Fruit fly (Drosophila melanogaster) whole organism, embryonic: ENCODE results near the gene Cep290.

ENCODE experiments used
- Antp ChIP-seq: fragments of 200-800 bp; sonication (Bioruptor generic); optimal IDR thresholded peaks from 3 replicates; lab custom pipeline; 2016; ENCODE audit warnings: missing biosample characterization, missing genetic modification characterization
- CG12219 ChIP-seq: fragments of 200-800 bp; sonication (Bioruptor generic); optimal IDR thresholded peaks from 3 replicates; lab custom pipeline; 2018; ENCODE audit warnings: missing biosample characterization, mild to moderate bottlenecking, missing genetic modification characterization
- CG12659 ChIP-seq: fragments of 200-800 bp; sonication (Bioruptor generic); optimal IDR thresholded peaks from 3 replicates; lab custom pipeline; 2017; ENCODE audit warnings: mild to moderate bottlenecking, missing biosample characterization, missing genetic modification reagents, missing genetic modification characterization
- CG12942 ChIP-seq: fragments of 200-800 bp; sonication (Bioruptor generic); optimal IDR thresholded peaks from 3 replicates; lab custom pipeline; 2016; ENCODE audit warnings: missing biosample characterization, missing genetic modification characterization
- CG14441 ChIP-seq: fragments of 200-800 bp; sonication (Bioruptor generic); IDR thresholded peaks from 2 replicates; pipeline ENCODE4 v1.3.6; 2022; ENCODE audit warnings: missing biosample characterization, missing genetic modification characterization
- CG14667 ChIP-seq: fragments of 200-800 bp; sonication (Bioruptor generic); IDR thresholded peaks from 2 replicates; pipeline ENCODE4 v1.3.6; 2022; ENCODE audit warnings: missing biosample characterization, missing genetic modification characterization
- CG14965 ChIP-seq: fragments of 200-800 bp; sonication (Bioruptor generic); optimal IDR thresholded peaks from 2 replicates; lab custom pipeline; 2016; ENCODE audit warnings: missing biosample characterization, missing genetic modification characterization, borderline replicate concordance
- CG15601 ChIP-seq: fragments of 200-800 bp; sonication (Bioruptor generic); optimal IDR thresholded peaks from 3 replicates; lab custom pipeline; 2019; ENCODE audit warnings: missing biosample characterization, mild to moderate bottlenecking, missing genetic modification characterization, moderate library complexity
- CG1603 ChIP-seq: fragments of 200-800 bp; sonication (Bioruptor generic); optimal IDR thresholded peaks from 2 replicates; lab custom pipeline; 2019; ENCODE audit warnings: missing biosample characterization, mild to moderate bottlenecking, missing genetic modification characterization, moderate library complexity
- CG17328 ChIP-seq: fragments of 200-800 bp; sonication (Bioruptor generic); IDR thresholded peaks from 2 replicates; pipeline ENCODE4 v1.3.6; 2022; ENCODE audit warnings: missing biosample characterization, missing genetic modification characterization
- CG18476 ChIP-seq: fragments of 200-800 bp; sonication (Bioruptor generic); optimal IDR thresholded peaks from 2 replicates; lab custom pipeline; 2016; ENCODE audit warnings: missing biosample characterization, mild to moderate bottlenecking, missing genetic modification characterization
- CG2120 ChIP-seq: fragments of 200-800 bp; sonication (Bioruptor generic); optimal IDR thresholded peaks from 3 replicates; lab custom pipeline; 2016; ENCODE audit warnings: missing biosample characterization, missing genetic modification characterization
- CG30020 ChIP-seq: fragments of 200-800 bp; optimal IDR thresholded peaks from 2 replicates; lab custom pipeline; 2019; ENCODE audit warnings: missing biosample characterization, mild to moderate bottlenecking, missing genetic modification characterization, moderate library complexity
- CG3847 ChIP-seq: fragments of 200-800 bp; sonication (Bioruptor generic); IDR thresholded peaks from 2 replicates; pipeline ENCODE4 v1.3.6; 2022; ENCODE audit warnings: missing biosample characterization, missing genetic modification characterization
- CG4424 ChIP-seq: fragments of 200-800 bp; sonication (Bioruptor generic); optimal IDR thresholded peaks from 3 replicates; lab custom pipeline; 2016; ENCODE audit warnings: missing biosample characterization, missing genetic modification characterization
- CG5953 ChIP-seq: fragments of 200-800 bp; sonication (Bioruptor generic); IDR thresholded peaks from 2 replicates; pipeline ENCODE4 v1.3.6; 2022; ENCODE audit warnings: missing biosample characterization, missing genetic modification characterization
- CG6175 ChIP-seq: fragments of 200-800 bp; sonication (Bioruptor generic); IDR thresholded peaks from 3 replicates; pipeline ENCODE4 v1.3.6; 2022; ENCODE audit warnings: missing biosample characterization, missing genetic modification characterization
- CG6272 ChIP-seq: fragments of 200-800 bp; sonication (Bioruptor generic); IDR thresholded peaks from 2 replicates; pipeline ENCODE4 v1.3.6; 2022; ENCODE audit warnings: missing biosample characterization, missing genetic modification characterization
- CG8290 ChIP-seq, 3 experiments: fragments of 200-800 bp; sonication (Bioruptor generic); optimal IDR thresholded peaks; 2 replicates each; lab custom pipeline; 2016 to 2019; ENCODE audit warnings: missing biosample characterization in 3 of 3, missing genetic modification characterization in 3 of 3, mild to moderate bottlenecking in 2 of 3, moderate library complexity in 1 of 3
- CG8765 ChIP-seq: fragments of 200-800 bp; sonication (Bioruptor generic); IDR thresholded peaks from 2 replicates; pipeline ENCODE4 v1.3.6; 2022; ENCODE audit warnings: missing biosample characterization, missing genetic modification characterization
- Dek ChIP-seq: fragments of 200-800 bp; sonication (Bioruptor generic); optimal IDR thresholded peaks from 3 replicates; lab custom pipeline; 2019; ENCODE audit warnings: missing biosample characterization, mild to moderate bottlenecking, missing genetic modification characterization, moderate library complexity
- Dref ChIP-seq: fragments of 200-800 bp; sonication (Bioruptor generic); IDR thresholded peaks from 2 replicates; pipeline ENCODE4 v1.3.6; 2022; ENCODE audit warnings: missing biosample characterization, missing genetic modification characterization
- ERR ChIP-seq: fragments of 200-800 bp; sonication (Bioruptor generic); optimal IDR thresholded peaks from 2 replicates; lab custom pipeline; 2016; ENCODE audit warnings: missing biosample characterization, missing genetic modification characterization
- Fer1 ChIP-seq: fragments of 200-800 bp; sonication (Bioruptor generic); optimal IDR thresholded peaks from 2 replicates; lab custom pipeline; 2017; ENCODE audit warnings: missing biosample characterization, mild to moderate bottlenecking, missing genetic modification characterization
- HLH3B ChIP-seq: fragments of 200-800 bp; sonication (Bioruptor generic); IDR thresholded peaks from 2 replicates; pipeline ENCODE4 v1.3.6; 2022; ENCODE audit warnings: missing biosample characterization, missing genetic modification characterization
- Hr78 ChIP-seq, 2 experiments: fragments of 200-800 bp in 1 of 2; fragments of >200 bp in 1 of 2; sonication (Bioruptor generic) in 1 of 2; optimal IDR thresholded peaks; 2 replicates each; lab custom pipeline; 2017 to 2019; ENCODE audit warnings: missing biosample characterization in 2 of 2, missing genetic modification characterization in 2 of 2, mild to moderate bottlenecking in 1 of 2, moderate library complexity in 1 of 2
- Meics ChIP-seq: fragments of 200-800 bp; sonication (Bioruptor generic); optimal IDR thresholded peaks from 2 replicates; lab custom pipeline; 2017; ENCODE audit warnings: missing biosample characterization, mild to moderate bottlenecking, missing genetic modification characterization
- Nf-YC ChIP-seq: fragments of 200-800 bp; optimal IDR thresholded peaks from 3 replicates; lab custom pipeline; 2019; ENCODE audit warnings: missing biosample characterization, mild to moderate bottlenecking, missing genetic modification characterization, moderate library complexity
- PHDP ChIP-seq: fragments of 200-800 bp; sonication (Bioruptor generic); optimal IDR thresholded peaks from 3 replicates; lab custom pipeline; 2018; ENCODE audit warnings: missing biosample characterization, mild to moderate bottlenecking, missing genetic modification characterization, moderate library complexity
- Pdp1 ChIP-seq, 2 experiments: fragments of 200-800 bp; sonication (Bioruptor generic); optimal IDR thresholded peaks; 3 replicates each; lab custom pipeline; 2016; ENCODE audit warnings: missing biosample characterization in 2 of 2, missing genetic modification characterization in 2 of 2, mild to moderate bottlenecking in 1 of 2, moderate library complexity in 1 of 2
- ac ChIP-seq: fragments of 200-800 bp; sonication (Bioruptor generic); optimal IDR thresholded peaks from 3 replicates; lab custom pipeline; 2017; ENCODE audit warnings: missing biosample characterization, mild to moderate bottlenecking, missing genetic modification characterization
- bab2 ChIP-seq: fragments of 200-800 bp; sonication (Bioruptor generic); optimal IDR thresholded peaks from 2 replicates; lab custom pipeline; 2016; ENCODE audit warnings: missing biosample characterization, missing genetic modification characterization
- cad ChIP-seq: fragments of >200 bp; optimal IDR thresholded peaks from 2 replicates; lab custom pipeline; 2017; ENCODE audit warnings: missing biosample characterization, missing genetic modification characterization
- caup ChIP-seq: fragments of 200-800 bp; sonication (Bioruptor generic); optimal IDR thresholded peaks from 3 replicates; lab custom pipeline; 2017; ENCODE audit warnings: missing biosample characterization, mild to moderate bottlenecking, missing genetic modification characterization, moderate library complexity; ENCODE audit not compliant: severe bottlenecking
- dysf ChIP-seq: fragments of 200-800 bp; sonication (Bioruptor generic); IDR thresholded peaks from 3 replicates; pipeline ENCODE4 v1.3.6; 2022; ENCODE audit warnings: missing biosample characterization, missing genetic modification characterization
- ewg ChIP-seq: fragments of 200-800 bp; sonication (Bioruptor generic); optimal IDR thresholded peaks from 3 replicates; lab custom pipeline; 2017; ENCODE audit warnings: mild to moderate bottlenecking, missing biosample characterization, missing genetic modification reagents, missing genetic modification characterization
- eyg ChIP-seq: fragments of 200-800 bp; sonication (Bioruptor generic); optimal IDR thresholded peaks from 3 replicates; lab custom pipeline; 2016; ENCODE audit warnings: missing biosample characterization, missing genetic modification characterization
- fd102C ChIP-seq: fragments of 200-800 bp; sonication (Bioruptor generic); optimal IDR thresholded peaks from 2 replicates; lab custom pipeline; 2018; ENCODE audit warnings: missing biosample characterization, mild to moderate bottlenecking, missing genetic modification characterization, moderate library complexity
- lilli ChIP-seq: fragments of 200-800 bp; sonication (Bioruptor generic); optimal IDR thresholded peaks from 3 replicates; lab custom pipeline; 2016; ENCODE audit warnings: missing biosample characterization, missing genetic modification characterization
- lola ChIP-seq, 3 experiments: fragments of >200 bp in 2 of 3; fragments of 200-800 bp in 1 of 3; sonication (Bioruptor generic) in 1 of 3; optimal IDR thresholded peaks; 2 replicates each; lab custom pipeline; 2017 to 2019; ENCODE audit warnings: missing biosample characterization in 3 of 3, missing genetic modification characterization in 3 of 3, mild to moderate bottlenecking in 1 of 3, moderate library complexity in 1 of 3
- mam ChIP-seq: fragments of 200-800 bp; sonication (Bioruptor generic); optimal IDR thresholded peaks from 3 replicates; lab custom pipeline; 2016; ENCODE audit warnings: missing biosample characterization, missing genetic modification characterization
- pfk ChIP-seq: fragments of 200-800 bp; sonication (Bioruptor generic); optimal IDR thresholded peaks from 2 replicates; lab custom pipeline; 2018; ENCODE audit warnings: missing biosample characterization, mild to moderate bottlenecking, missing genetic modification characterization, moderate library complexity
- scrt ChIP-seq: fragments of 200-800 bp; sonication (Bioruptor generic); optimal IDR thresholded peaks from 2 replicates; lab custom pipeline; 2018; ENCODE audit warnings: missing biosample characterization, mild to moderate bottlenecking, missing genetic modification characterization, moderate library complexity
- sens ChIP-seq: fragments of 200-800 bp; sonication (Bioruptor generic); peaks from one replicate; lab custom pipeline; 2016; ENCODE audit warnings: missing biosample characterization, missing genetic modification characterization
- sqz ChIP-seq: fragments of 200-800 bp; sonication (Bioruptor generic); optimal IDR thresholded peaks from 3 replicates; lab custom pipeline; 2018; ENCODE audit warnings: missing biosample characterization, mild to moderate bottlenecking, missing genetic modification characterization
- vvl ChIP-seq: fragments of 200-800 bp; sonication (Bioruptor generic); IDR thresholded peaks from 2 replicates; pipeline ENCODE4 v1.3.6; 2022; ENCODE audit warnings: missing biosample characterization, missing genetic modification characterization
- zfh2 ChIP-seq: fragments of 200-800 bp; sonication (Bioruptor generic); optimal IDR thresholded peaks from 2 replicates; lab custom pipeline; 2016; ENCODE audit warnings: missing biosample characterization, missing genetic modification characterization

Cep290 gene

dm6 chr3L:802700-803273 lies 40.9 kb upstream of the Cep290 start (continued):
- TF ChIP-seq CG8290 (GFP tag; optimal IDR thresholded peaks at IDR 0.05; lab: Kevin White, UChicago) = peak; percentile 82
- peak; percentile 25 to 98 for TF ChIP-seq CG8290 (tag; optimal IDR thresholded peaks at IDR 0.05; lab: Kevin White, UChicago)
- peak; percentile 77 for TF ChIP-seq CG4424 (GFP tag; lab: Kevin White, UChicago)
- TF ChIP-seq ac = peak; percentile 31
- TF ChIP-seq Pdp1 (GFP tag; optimal IDR thresholded peaks at IDR 0.05; lab: Kevin White, UChicago) = peak; percentile 82 to 89
- peak; percentile 87 for TF ChIP-seq CG3847 (GFP tag; lab: Robert Waterston, UW)
- peak; percentile 87 for TF ChIP-seq CG12942
- peak; percentile 87 for TF ChIP-seq ERR (GFP tag; lab: Kevin White, UChicago)
- TF ChIP-seq CG6272 (GFP tag; lab: Robert Waterston, UW) = peak; percentile 84
- TF ChIP-seq caup = peak; percentile 84
- peak; percentile 90 for TF ChIP-seq CG14441 (GFP tag; lab: Robert Waterston, UW)
- peak; percentile 82 for TF ChIP-seq CG6175 (GFP tag; lab: Robert Waterston, UW)
- peak; percentile 81 for TF ChIP-seq CG15601 (tag; lab: Kevin White, UChicago)
- peak; percentile 87 for TF ChIP-seq Meics (GFP tag; lab: Kevin White, UChicago)
- peak; percentile 86 for TF ChIP-seq Dek (tag; lab: Kevin White, UChicago)
- TF ChIP-seq CG2120 = peak; percentile 90
- TF ChIP-seq CG12219 = peak; percentile 89
- peak; percentile 96 for TF ChIP-seq CG1603 (tag; lab: Kevin White, UChicago)
- TF ChIP-seq PHDP (tag; lab: Kevin White, UChicago) = peak; percentile 87
- TF ChIP-seq lilli (GFP tag; lab: Kevin White, UChicago) = peak; percentile 91
- TF ChIP-seq CG17328 = peak; percentile 94
- peak; percentile 83 for TF ChIP-seq eyg (GFP tag; lab: Kevin White, UChicago)
- TF ChIP-seq fd102C (GFP tag; lab: Kevin White, UChicago) = peak; percentile 58
- peak; percentile 94 for TF ChIP-seq HLH3B (GFP tag; lab: Robert Waterston, UW)
- TF ChIP-seq scrt = peak; percentile 88
- TF ChIP-seq ewg (GFP tag; lab: Kevin White, UChicago) = peak; percentile 93
- peak; percentile 74 for TF ChIP-seq CG8765 (GFP tag; lab: Robert Waterston, UW)
- TF ChIP-seq zfh2 = peak; percentile 67
- TF ChIP-seq CG5953 (GFP tag; lab: Robert Waterston, UW) = peak; percentile 84
- peak; percentile 62 for TF ChIP-seq sqz
- peak in 1 of 3 experiments; percentile 74 for TF ChIP-seq lola (GFP tag; optimal IDR thresholded peaks at IDR 0.05; lab: Kevin White, UChicago)
- TF ChIP-seq CG14667 = peak; percentile 82
- TF ChIP-seq Antp (GFP tag; lab: Kevin White, UChicago) = peak; percentile 93
- TF ChIP-seq bab2 = peak; percentile 87
- TF ChIP-seq CG12659 (GFP tag; lab: Kevin White, UChicago) = peak; percentile 85

dm6 chr3L:803951-804350 lies 39.8 kb upstream of the Cep290 start, which contains the start of gene CG13898:
TSS of gene CG13898 (minus strand) at chr3L:804051.
- TF ChIP-seq sens (GFP tag; lab: Kevin White, UChicago) (peak; percentile 22), CG30020 (no peak)

dm6 chr3L:804557-805260 lies 39.0 kb upstream of the Cep290 start:
- TF ChIP-seq mam (GFP tag; lab: Kevin White, UChicago) (no peak), dysf (GFP tag; lab: Robert Waterston, UW) (no peak), Nf-YC (tag; lab: Kevin White, UChicago) (peak; percentile 15), cad (GFP tag; lab: Kevin White, UChicago) (no peak), fd102C (GFP tag; lab: Kevin White, UChicago) (no peak), pfk (GFP tag; lab: Kevin White, UChicago) (no peak), vvl (GFP tag; lab: Robert Waterston, UW) (peak; percentile 58; the same call in 1 of the 2 replicates), eyg (GFP tag; lab: Kevin White, UChicago) (no peak), Hr78 (GFP tag; optimal IDR thresholded peaks at IDR 0.05; lab: Kevin White, UChicago) (no peak), Fer1 (GFP tag; lab: Kevin White, UChicago) (peak; percentile 1), Dref (no peak), CG18476 (GFP tag; lab: Kevin White, UChicago) (no peak), CG14965 (no peak)
